Fruit fly (Drosophila melanogaster) whole organism, embryonic: ENCODE measurements around the gene CG14341.

Experiments used
- B-H2 ChIP-seq: fragments of 200-800 bp; sonication (Bioruptor generic); optimal IDR thresholded peaks from 2 replicates; lab custom pipeline; 2018; ENCODE audit warnings: missing biosample characterization, mild to moderate bottlenecking, missing genetic modification characterization
- Bgb ChIP-seq: fragments of 200-800 bp; sonication (Bioruptor generic); IDR thresholded peaks from 2 replicates; pipeline ENCODE4 v1.3.6; 2022; ENCODE audit warnings: missing biosample characterization, missing genetic modification characterization; ENCODE audit not compliant: partially characterized antibody
- CG10209 ChIP-seq: fragments of 200-800 bp; sonication (Bioruptor generic); optimal IDR thresholded peaks from 3 replicates; lab custom pipeline; 2017; ENCODE audit warnings: missing biosample characterization, mild to moderate bottlenecking, missing genetic modification characterization, missing genetic modification reagents
- CG10543 ChIP-seq: fragments of 200-800 bp; sonication (Bioruptor generic); optimal IDR thresholded peaks from 3 replicates; lab custom pipeline; 2017; ENCODE audit warnings: missing biosample characterization, mild to moderate bottlenecking, missing genetic modification characterization, moderate library complexity
- CG10979 ChIP-seq: fragments of 200-800 bp; sonication (Bioruptor generic); optimal IDR thresholded peaks from 2 replicates; lab custom pipeline; 2018; ENCODE audit warnings: missing biosample characterization, mild to moderate bottlenecking, missing genetic modification characterization, moderate library complexity
- CG11504 ChIP-seq: fragments of 200-800 bp; sonication (Bioruptor generic); optimal IDR thresholded peaks from 3 replicates; lab custom pipeline; 2019; ENCODE audit warnings: missing biosample characterization, mild to moderate bottlenecking, missing genetic modification characterization, moderate library complexity
- CG12659 ChIP-seq: fragments of 200-800 bp; sonication (Bioruptor generic); optimal IDR thresholded peaks from 3 replicates; lab custom pipeline; 2017; ENCODE audit warnings: mild to moderate bottlenecking, missing biosample characterization, missing genetic modification reagents, missing genetic modification characterization
- CG12769 ChIP-seq: fragments of 200-800 bp; sonication (Bioruptor generic); optimal IDR thresholded peaks from 2 replicates; lab custom pipeline; 2019; ENCODE audit warnings: missing biosample characterization, mild to moderate bottlenecking, missing genetic modification characterization, moderate library complexity
- CG14710 ChIP-seq: fragments of 200-800 bp; sonication (Bioruptor generic); optimal IDR thresholded peaks from 3 replicates; lab custom pipeline; 2019; ENCODE audit warnings: missing biosample characterization, mild to moderate bottlenecking, missing genetic modification characterization, moderate library complexity
- CG17385 ChIP-seq: fragments of 200-800 bp; sonication (Bioruptor generic); optimal IDR thresholded peaks from 3 replicates; lab custom pipeline; 2018; ENCODE audit warnings: missing biosample characterization, mild to moderate bottlenecking, missing genetic modification characterization
- CG18262 ChIP-seq: fragments of 200-800 bp; optimal IDR thresholded peaks from 3 replicates; lab custom pipeline; 2019; ENCODE audit warnings: missing biosample characterization, mild to moderate bottlenecking, missing genetic modification characterization, moderate library complexity
- CG2678 ChIP-seq: fragments of 200-800 bp; sonication (Bioruptor generic); optimal IDR thresholded peaks from 3 replicates; lab custom pipeline; 2019; ENCODE audit warnings: missing biosample characterization, mild to moderate bottlenecking, missing genetic modification characterization, moderate library complexity
- CG2875 ChIP-seq: fragments of 200-800 bp; sonication (Bioruptor generic); optimal IDR thresholded peaks from 2 replicates; lab custom pipeline; 2017; ENCODE audit warnings: missing biosample characterization, mild to moderate bottlenecking, missing genetic modification characterization, missing genetic modification reagents
- CG32772 ChIP-seq: fragments of 200-800 bp; sonication (Bioruptor generic); IDR thresholded peaks from 2 replicates; pipeline ENCODE4 v1.3.6; 2022; ENCODE audit warnings: missing biosample characterization, missing genetic modification characterization
- CG34376 ChIP-seq: fragments of 200-800 bp; sonication (Bioruptor generic); optimal IDR thresholded peaks from 2 replicates; lab custom pipeline; 2018; ENCODE audit warnings: missing biosample characterization, mild to moderate bottlenecking, missing genetic modification characterization
- CG4424 ChIP-seq: fragments of 200-800 bp; sonication (Bioruptor generic); optimal IDR thresholded peaks from 3 replicates; lab custom pipeline; 2016; ENCODE audit warnings: missing biosample characterization, missing genetic modification characterization
- CG4730 ChIP-seq: fragments of 200-800 bp; sonication (Bioruptor generic); IDR thresholded peaks from 2 replicates; pipeline ENCODE4 v1.3.6; 2022; ENCODE audit warnings: missing biosample characterization, missing genetic modification characterization
- CG6683 ChIP-seq: fragments of 200-800 bp; sonication (Bioruptor generic); optimal IDR thresholded peaks from 2 replicates; lab custom pipeline; 2017; ENCODE audit warnings: missing biosample characterization, mild to moderate bottlenecking, missing genetic modification characterization, missing genetic modification reagents
- CG7786 ChIP-seq: fragments of 200-800 bp; sonication (Bioruptor generic); optimal IDR thresholded peaks from 2 replicates; lab custom pipeline; 2016; ENCODE audit warnings: missing biosample characterization, missing genetic modification characterization
- Dad ChIP-seq: fragments of 200-800 bp; sonication (Bioruptor generic); optimal IDR thresholded peaks from 3 replicates; lab custom pipeline; 2016; ENCODE audit warnings: missing biosample characterization, missing genetic modification characterization
- ERR ChIP-seq: fragments of 200-800 bp; sonication (Bioruptor generic); optimal IDR thresholded peaks from 2 replicates; lab custom pipeline; 2016; ENCODE audit warnings: missing biosample characterization, missing genetic modification characterization
- HLHmδ ChIP-seq: fragments of 200-800 bp; sonication (Bioruptor generic); optimal IDR thresholded peaks from 2 replicates; lab custom pipeline; 2018; ENCODE audit warnings: missing biosample characterization, mild to moderate bottlenecking, missing genetic modification characterization, moderate library complexity
- Hmr ChIP-seq: fragments of 200-800 bp; sonication (Bioruptor generic); optimal IDR thresholded peaks from 3 replicates; lab custom pipeline; 2017; ENCODE audit warnings: mild to moderate bottlenecking, missing biosample characterization, missing genetic modification reagents, missing genetic modification characterization
- Hr39 ChIP-seq: fragments of >200 bp; optimal IDR thresholded peaks from 2 replicates; lab custom pipeline; 2017
- Pdp1 ChIP-seq, 2 experiments: fragments of 200-800 bp; sonication (Bioruptor generic); optimal IDR thresholded peaks; 3 replicates each; lab custom pipeline; 2016; ENCODE audit warnings: missing biosample characterization in 2 of 2, missing genetic modification characterization in 2 of 2, mild to moderate bottlenecking in 1 of 2, moderate library complexity in 1 of 2
- Rfx ChIP-seq: fragments of 200-800 bp; sonication (Bioruptor generic); IDR thresholded peaks from 2 replicates; pipeline ENCODE4 v1.3.6; 2022; ENCODE audit warnings: missing biosample characterization, missing genetic modification characterization
- Vsx1 ChIP-seq: fragments of 200-800 bp; sonication (Bioruptor generic); optimal IDR thresholded peaks from 2 replicates; lab custom pipeline; 2017; ENCODE audit warnings: missing biosample characterization, mild to moderate bottlenecking, missing genetic modification characterization, missing genetic modification reagents
- Xbp1 ChIP-seq: fragments of 200-800 bp; sonication (Bioruptor generic); optimal IDR thresholded peaks from 3 replicates; lab custom pipeline; 2016; ENCODE audit warnings: missing biosample characterization, mild to moderate bottlenecking, missing genetic modification characterization
- Xrp1 ChIP-seq: fragments of 200-800 bp; sonication (Bioruptor generic); IDR thresholded peaks from 2 replicates; pipeline ENCODE4 v1.3.6; 2022; ENCODE audit warnings: missing biosample characterization, missing genetic modification characterization
- ara ChIP-seq: fragments of 200-800 bp; sonication (Bioruptor generic); IDR thresholded peaks from 2 replicates; pipeline ENCODE4 v1.3.6; 2022; ENCODE audit warnings: missing biosample characterization, missing genetic modification characterization
- ci ChIP-seq: fragments of 200-800 bp; sonication (Bioruptor generic); IDR thresholded peaks from 3 replicates; pipeline ENCODE4 v1.3.6; 2022; ENCODE audit warnings: missing biosample characterization, missing genetic modification characterization
- crc ChIP-seq: fragments of 200-800 bp; sonication (Bioruptor generic); optimal IDR thresholded peaks from 2 replicates; lab custom pipeline; 2016; ENCODE audit warnings: missing biosample characterization, missing genetic modification characterization
- crol ChIP-seq: fragments of 200-800 bp; sonication (Bioruptor generic); IDR thresholded peaks from 2 replicates; pipeline ENCODE4 v1.3.6; 2022; ENCODE audit warnings: missing biosample characterization, missing genetic modification characterization
- ewg ChIP-seq: fragments of 200-800 bp; sonication (Bioruptor generic); optimal IDR thresholded peaks from 3 replicates; lab custom pipeline; 2017; ENCODE audit warnings: mild to moderate bottlenecking, missing biosample characterization, missing genetic modification reagents, missing genetic modification characterization
- gro ChIP-seq: fragments of 200-800 bp; sonication (Bioruptor generic); optimal IDR thresholded peaks from 2 replicates; lab custom pipeline; 2016; ENCODE audit warnings: missing biosample characterization, missing genetic modification characterization
- gsb ChIP-seq: fragments of 200-800 bp; sonication (Bioruptor generic); IDR thresholded peaks from 2 replicates; pipeline ENCODE4 v1.3.6; 2022; ENCODE audit warnings: missing biosample characterization, missing genetic modification characterization
- insv ChIP-seq, 2 experiments: fragments of 200-800 bp; sonication (Bioruptor generic); optimal IDR thresholded peaks; 3 replicates each; lab custom pipeline; 2016 to 2018; ENCODE audit warnings: missing biosample characterization in 2 of 2, missing genetic modification characterization in 2 of 2
- jing ChIP-seq: fragments of 200-800 bp; sonication (Bioruptor generic); optimal IDR thresholded peaks from 2 replicates; lab custom pipeline; 2018; ENCODE audit warnings: missing biosample characterization, mild to moderate bottlenecking, missing genetic modification characterization
- pzg ChIP-seq: fragments of 200-800 bp; sonication (Bioruptor generic); optimal IDR thresholded peaks from 3 replicates; lab custom pipeline; 2018; ENCODE audit warnings: missing biosample characterization, mild to moderate bottlenecking, missing genetic modification characterization, moderate library complexity
- row ChIP-seq: fragments of 200-800 bp; sonication (Bioruptor generic); IDR thresholded peaks from 3 replicates; pipeline ENCODE4 v1.3.6; 2022; ENCODE audit warnings: missing biosample characterization, missing genetic modification characterization
- sens ChIP-seq: fragments of 200-800 bp; sonication (Bioruptor generic); peaks from one replicate; lab custom pipeline; 2016; ENCODE audit warnings: missing biosample characterization, missing genetic modification characterization
- slbo ChIP-seq: fragments of 200-800 bp; sonication (Bioruptor generic); IDR thresholded peaks from 2 replicates; pipeline ENCODE4 v1.3.6; 2022; ENCODE audit warnings: missing biosample characterization, missing genetic modification characterization
- slp2 ChIP-seq: fragments of 200-800 bp; sonication (Bioruptor generic); optimal IDR thresholded peaks from 2 replicates; lab custom pipeline; 2016; ENCODE audit warnings: missing biosample characterization, missing genetic modification characterization
- sob ChIP-seq: fragments of 200-800 bp; sonication (Bioruptor generic); IDR thresholded peaks from 2 replicates; pipeline ENCODE4 v1.3.6; 2022; ENCODE audit warnings: missing biosample characterization, missing genetic modification characterization
- stwl ChIP-seq: fragments of 200-800 bp; sonication (Bioruptor generic); optimal IDR thresholded peaks from 3 replicates; lab custom pipeline; 2018; ENCODE audit warnings: missing biosample characterization, mild to moderate bottlenecking, missing genetic modification characterization, moderate library complexity
- tgo ChIP-seq: fragments of 200-800 bp; sonication (Bioruptor generic); IDR thresholded peaks from 3 replicates; pipeline ENCODE4 v1.3.6; 2022; ENCODE audit warnings: missing biosample characterization, missing genetic modification characterization
- tll ChIP-seq, 2 experiments: fragments of 200-800 bp in 1 of 2; fragments of >200 bp in 1 of 2; sonication (Bioruptor generic) in 1 of 2; optimal IDR thresholded peaks; 2 replicates each; lab custom pipeline; 2017 to 2019; ENCODE audit warnings: missing biosample characterization in 2 of 2, missing genetic modification characterization in 2 of 2, mild to moderate bottlenecking in 1 of 2, moderate library complexity in 1 of 2
- ttk ChIP-seq: fragments of 200-800 bp; sonication (Bioruptor generic); IDR thresholded peaks from 2 replicates; pipeline ENCODE4 v2.1.2; 2022; ENCODE audit warnings: missing biosample characterization, missing genetic modification characterization
- z ChIP-seq: fragments of 200-800 bp; sonication (Bioruptor generic); IDR thresholded peaks from 3 replicates; pipeline ENCODE4 v1.3.6; 2022; ENCODE audit warnings: missing biosample characterization, missing genetic modification characterization
- zf30C ChIP-seq: fragments of 200-800 bp; sonication (Bioruptor generic); optimal IDR thresholded peaks from 3 replicates; lab custom pipeline; 2018; ENCODE audit warnings: missing biosample characterization, mild to moderate bottlenecking, missing genetic modification characterization

The CG14341 gene

DNA sequence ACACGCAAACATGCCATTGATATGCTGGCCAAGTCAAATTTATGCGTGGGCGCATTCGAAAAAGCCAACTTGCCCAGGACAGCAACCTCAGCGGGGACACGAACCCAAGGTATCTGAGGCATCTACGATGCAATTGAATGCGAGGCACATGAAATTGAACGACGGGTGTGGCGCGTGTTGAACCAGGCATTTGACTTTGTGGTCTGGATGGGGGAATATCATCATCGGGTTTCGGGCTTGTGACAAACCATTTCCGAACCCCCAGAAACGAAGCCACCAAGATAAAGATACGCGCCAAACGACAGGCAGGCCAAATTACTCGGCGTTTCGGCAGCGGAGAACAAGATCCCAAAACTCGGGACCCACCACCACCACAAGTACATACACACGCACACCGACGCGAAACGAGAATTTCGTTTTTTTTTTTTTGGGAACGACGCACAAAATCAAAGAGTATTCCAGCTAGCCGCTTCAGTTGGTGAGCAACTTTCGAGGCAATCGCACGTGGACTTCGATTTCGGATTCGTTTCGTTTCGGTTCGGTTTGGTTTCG lies 23.5 kb upstream of the CG14341 start, which contains the start of gene MFS3 (continued):
- TF ChIP-seq B-H2 (peak; percentile 14), CG17385 (GFP tag; lab: Kevin White, UChicago) (peak; percentile 40), CG10979 (tag; lab: Kevin White, UChicago) (no peak), CG6683 (GFP tag; lab: Kevin White, UChicago) (peak; percentile 16), Vsx1 (peak; percentile 8), CG11504 (tag; lab: Kevin White, UChicago) (peak; percentile 53), CG12659 (GFP tag; lab: Kevin White, UChicago) (peak; percentile 33), ttk (GFP tag; lab: Robert Waterston, UW) (no peak), HLHmδ (GFP tag; lab: Kevin White, UChicago) (peak; percentile 37), CG14710 (tag; lab: Kevin White, UChicago) (no peak), zf30C (GFP tag; lab: Kevin White, UChicago) (no peak), ewg (peak; percentile 99), Dad (no peak), Xrp1 (GFP tag; lab: Robert Waterston, UW) (peak; percentile 15; the same call in 1 of the 2 replicates), sens (GFP tag; lab: Kevin White, UChicago) (peak; percentile 57), gsb (GFP tag; lab: Robert Waterston, UW) (no peak), ERR (no peak), insv (GFP tag; optimal IDR thresholded peaks at IDR 0.05; lab: Kevin White, UChicago) (no peak), slbo (GFP tag; lab: Robert Waterston, UW) (peak; percentile 25; the same call in 1 of the 2 replicates), CG12769 (peak; percentile 89), Hr39 (lab: Kevin White, UChicago) (no peak), jing (GFP tag; lab: Kevin White, UChicago) (no peak), tgo (no peak), ci (GFP tag; lab: Robert Waterston, UW) (peak; percentile 54; the same call in 2 of the 3 replicates), CG4424 (no peak), crc (GFP tag; lab: Kevin White, UChicago) (no peak), Rfx (GFP tag; lab: Robert Waterston, UW) (peak; percentile 26; the same call in 1 of the 2 replicates), crol (GFP tag; lab: Robert Waterston, UW) (no peak), sob (GFP tag; lab: Robert Waterston, UW) (0 out of 2 replicates have a peak, but pooled peaks have one; percentile 26), Xbp1 (GFP tag; lab: Kevin White, UChicago) (peak; percentile 12), Hmr (GFP tag; lab: Kevin White, UChicago) (peak; percentile 74), Pdp1 (GFP tag; optimal IDR thresholded peaks at IDR 0.05; lab: Kevin White, UChicago) (peak in 1 of 2 experiments; percentile 28), CG34376 (peak; percentile 24), CG4730 (no peak), stwl (tag; lab: Kevin White, UChicago) (peak; percentile 54), CG7786 (no peak), CG2678 (peak; percentile 25), CG2875 (peak; percentile 18), tll (GFP tag; optimal IDR thresholded peaks at IDR 0.05; lab: Kevin White, UChicago) (peak in 1 of 2 experiments; percentile 33), CG32772 (GFP tag; lab: Robert Waterston, UW) (peak; percentile 53; the same call in 1 of the 2 replicates), slp2 (GFP tag; lab: Kevin White, UChicago) (no peak), Bgb (GFP tag; lab: Robert Waterston, UW) (peak; percentile 26; the same call in 1 of the 2 replicates), ara (GFP tag; lab: Robert Waterston, UW) (no peak), CG18262 (no peak), gro (GFP tag; lab: Kevin White, UChicago) (peak; percentile 26), z (GFP tag; lab: Robert Waterston, UW) (0 out of 3 replicates have a peak, but pooled peaks have one; percentile 12), row (GFP tag; lab: Robert Waterston, UW) (peak; percentile 19; the same call in 1 of the 3 replicates), pzg (GFP tag; lab: Kevin White, UChicago) (peak; percentile 49), CG10543 (peak; percentile 75), CG10209 (no peak)
